Worm (Caenorhabditis elegans) whole organism, L1 larva: ENCODE measurements around the gene T22B2.2.
A peak's percentile ranks its signal among the peaks of the same experiment; 100 is the strongest.

Experiments used
- C16A3.4 ChIP-seq: fragments of 150-350 bp; optimal IDR thresholded peaks from 2 replicates; lab custom pipeline; 2014; ENCODE audit warnings: missing biosample characterization, missing genetic modification characterization
- C34B4.2 ChIP-seq: sonication (generic microtip); optimal IDR thresholded peaks from 2 replicates; lab custom pipeline; 2017; ENCODE audit warnings: mild to moderate bottlenecking, missing genetic modification characterization, missing compliant biosample characterization
- F16B12.6 ChIP-seq: fragments of 150-350 bp; optimal IDR thresholded peaks from 2 replicates; lab custom pipeline; 2014; ENCODE audit warnings: missing biosample characterization, missing genetic modification characterization
- Y116A8C.19 ChIP-seq: sonication (generic microtip); optimal IDR thresholded peaks from 2 replicates; lab custom pipeline; 2016; ENCODE audit warnings: missing compliant biosample characterization, missing genetic modification characterization, borderline replicate concordance
- alr-1 ChIP-seq: fragments of 200-800 bp; sonication (Bioruptor generic); optimal IDR thresholded peaks from 2 replicates; lab custom pipeline; 2018; ENCODE audit warnings: borderline replicate concordance, mild to moderate bottlenecking, missing genetic modification characterization, missing compliant biosample characterization
- blmp-1 ChIP-seq: fragments of 150-350 bp; optimal IDR thresholded peaks from 2 replicates; lab custom pipeline; 2014; ENCODE audit warnings: missing biosample characterization, missing genetic modification characterization
- ceh-63 ChIP-seq: fragments of 200-800 bp; sonication (Bioruptor generic); optimal IDR thresholded peaks from 2 replicates; lab custom pipeline; 2018; ENCODE audit warnings: mild to moderate bottlenecking, missing genetic modification characterization, missing compliant biosample characterization
- ceh-82 ChIP-seq, 3 experiments: fragments of 150-350 bp in 1 of 3; sonication (generic microtip) in 2 of 3; optimal IDR thresholded peaks; 2 replicates each; lab custom pipeline; 2014 to 2017; ENCODE audit warnings: missing biosample characterization in 3 of 3, missing genetic modification characterization in 3 of 3
- ces-1 ChIP-seq: fragments of 150-350 bp; optimal IDR thresholded peaks from 2 replicates; lab custom pipeline; 2014; ENCODE audit warnings: missing biosample characterization, missing genetic modification reagents, missing genetic modification characterization
- dpl-1 ChIP-seq, 3 experiments: fragments of 150-350 bp in 2 of 3; sonication (generic microtip) in 1 of 3; optimal IDR thresholded peaks; 2 replicates each; lab custom pipeline; 2014 to 2017; ENCODE audit warnings: missing biosample characterization in 3 of 3, missing genetic modification characterization in 3 of 3, missing genetic modification reagents in 3 of 3
- dsc-1 ChIP-seq: sonication (generic microtip); optimal IDR thresholded peaks from 2 replicates; lab custom pipeline; 2016; ENCODE audit warnings: mild to moderate bottlenecking, missing genetic modification characterization, missing compliant biosample characterization
- elt-2 ChIP-seq: sonication (generic microtip); optimal IDR thresholded peaks from 2 replicates; lab custom pipeline; 2016; ENCODE audit warnings: missing genetic modification characterization, mild to moderate bottlenecking, inconsistent platforms, missing compliant biosample characterization, missing genetic modification reagents
- fkh-10 ChIP-seq: sonication (generic microtip); optimal IDR thresholded peaks from 2 replicates; lab custom pipeline; 2017; ENCODE audit warnings: missing biosample characterization, missing genetic modification reagents, missing genetic modification characterization
- fkh-4 ChIP-seq: sonication (generic microtip); optimal IDR thresholded peaks from 2 replicates; lab custom pipeline; 2016; ENCODE audit warnings: missing compliant biosample characterization, missing genetic modification characterization, borderline replicate concordance
- fkh-8 ChIP-seq: sonication (generic microtip); optimal IDR thresholded peaks from 2 replicates; lab custom pipeline; 2016; ENCODE audit warnings: mild to moderate bottlenecking, missing genetic modification characterization, missing compliant biosample characterization
- fos-1 ChIP-seq: fragments of 150-350 bp; optimal IDR thresholded peaks from 2 replicates; lab custom pipeline; 2014; ENCODE audit warnings: missing biosample characterization, missing genetic modification characterization
- lin-14 ChIP-seq: fragments of 200-800 bp; sonication (Bioruptor generic); optimal IDR thresholded peaks from 2 replicates; lab custom pipeline; 2018; ENCODE audit warnings: mild to moderate bottlenecking, missing genetic modification characterization, moderate library complexity, missing compliant biosample characterization
- lin-15B ChIP-seq: fragments of 150-350 bp; sonication (generic microtip); optimal IDR thresholded peaks from 3 replicates; lab custom pipeline; 2014; ENCODE audit warnings: missing biosample characterization, missing genetic modification characterization
- lin-35 ChIP-seq, 2 experiments: fragments of 150-350 bp; optimal IDR thresholded peaks; 2 replicates each; lab custom pipeline; 2014; ENCODE audit warnings: missing biosample characterization in 2 of 2, missing genetic modification characterization in 2 of 2, missing genetic modification reagents in 2 of 2
- lin-39 ChIP-seq: fragments of 150-350 bp; optimal IDR thresholded peaks from 2 replicates; lab custom pipeline; 2014; ENCODE audit warnings: missing biosample characterization, missing genetic modification reagents, missing genetic modification characterization
- mab-9 ChIP-seq: fragments of 200-800 bp; sonication (Bioruptor generic); IDR thresholded peaks from 2 replicates; pipeline ENCODE4 v1.3.6; 2022; ENCODE audit warnings: missing genetic modification reagents, missing genetic modification characterization, missing compliant biosample characterization
- mdl-1 ChIP-seq, 2 experiments: fragments of 150-350 bp; optimal IDR thresholded peaks; 2 replicates each; lab custom pipeline; 2014 to 2017; ENCODE audit warnings: missing biosample characterization in 2 of 2, missing genetic modification characterization in 2 of 2, inconsistent platforms in 1 of 2
- mef-2 ChIP-seq: fragments of 150-350 bp; optimal IDR thresholded peaks from 2 replicates; lab custom pipeline; 2014; ENCODE audit warnings: missing biosample characterization, missing genetic modification characterization
- mep-1 ChIP-seq: fragments of 150-350 bp; optimal IDR thresholded peaks from 2 replicates; lab custom pipeline; 2014; ENCODE audit warnings: missing biosample characterization, missing genetic modification characterization
- nhr-12 ChIP-seq: sonication (generic microtip); optimal IDR thresholded peaks from 2 replicates; lab custom pipeline; 2017; ENCODE audit warnings: missing biosample characterization, missing genetic modification characterization
- nhr-20 ChIP-seq: sonication (generic microtip); optimal IDR thresholded peaks from 2 replicates; lab custom pipeline; 2016; ENCODE audit warnings: mild to moderate bottlenecking, missing genetic modification characterization, missing compliant biosample characterization
- nhr-237 ChIP-seq: fragments of 150-350 bp; optimal IDR thresholded peaks from 2 replicates; lab custom pipeline; 2014; ENCODE audit warnings: missing biosample characterization, missing genetic modification characterization
- nhr-47 ChIP-seq: sonication (generic microtip); optimal IDR thresholded peaks from 2 replicates; lab custom pipeline; 2016; ENCODE audit warnings: mild to moderate bottlenecking, missing genetic modification characterization, moderate library complexity, missing compliant biosample characterization
- nhr-71 ChIP-seq: sonication (generic microtip); optimal IDR thresholded peaks from 2 replicates; lab custom pipeline; 2016; ENCODE audit warnings: mild to moderate bottlenecking, missing genetic modification characterization, moderate library complexity, missing compliant biosample characterization
- nhr-76 ChIP-seq: sonication (generic microtip); optimal IDR thresholded peaks from 2 replicates; lab custom pipeline; 2017; ENCODE audit warnings: missing biosample characterization, missing genetic modification characterization
- nhr-90 ChIP-seq: sonication (generic microtip); optimal IDR thresholded peaks from 2 replicates; lab custom pipeline; 2016; ENCODE audit warnings: mild to moderate bottlenecking, missing genetic modification characterization, missing compliant biosample characterization; ENCODE audit not compliant: poor library complexity
- rnt-1 ChIP-seq: sonication (generic microtip); optimal IDR thresholded peaks from 2 replicates; lab custom pipeline; 2016; ENCODE audit warnings: mild to moderate bottlenecking, missing genetic modification characterization, moderate library complexity, missing compliant biosample characterization
- skn-1 ChIP-seq: fragments of 150-350 bp; optimal IDR thresholded peaks from 2 replicates; lab custom pipeline; 2014; ENCODE audit warnings: missing biosample characterization, missing genetic modification characterization
- snpc-4 ChIP-seq: fragments of 150-350 bp; optimal IDR thresholded peaks from 2 replicates; lab custom pipeline; 2014; ENCODE audit warnings: missing biosample characterization, missing genetic modification characterization
- snu-23 ChIP-seq: sonication (generic microtip); optimal IDR thresholded peaks from 2 replicates; lab custom pipeline; 2016; ENCODE audit warnings: missing genetic modification characterization, missing compliant biosample characterization
- sptf-1 ChIP-seq: fragments of 150-350 bp; optimal IDR thresholded peaks from 2 replicates; lab custom pipeline; 2014; ENCODE audit warnings: missing biosample characterization, missing genetic modification characterization
- sup-37 ChIP-seq: fragments of 200-800 bp; sonication (Bioruptor generic); optimal IDR thresholded peaks from 2 replicates; lab custom pipeline; 2018; ENCODE audit warnings: mild to moderate bottlenecking, missing genetic modification characterization, missing compliant biosample characterization
- swsn-7 ChIP-seq: sonication (generic microtip); optimal IDR thresholded peaks from 2 replicates; lab custom pipeline; 2016; ENCODE audit warnings: missing genetic modification characterization, missing compliant biosample characterization
- tbx-2 ChIP-seq: sonication (generic microtip); optimal IDR thresholded peaks from 2 replicates; lab custom pipeline; 2016; ENCODE audit warnings: missing genetic modification characterization, missing compliant biosample characterization
- tlp-1 ChIP-seq: fragments of 150-350 bp; optimal IDR thresholded peaks from 2 replicates; lab custom pipeline; 2014; ENCODE audit warnings: missing biosample characterization, missing genetic modification characterization
- unc-130 ChIP-seq: fragments of 150-350 bp; optimal IDR thresholded peaks from 2 replicates; lab custom pipeline; 2017; ENCODE audit warnings: missing biosample characterization, missing genetic modification characterization, inconsistent platforms
- unc-30 ChIP-seq: sonication (generic microtip); optimal IDR thresholded peaks from 2 replicates; lab custom pipeline; 2017; ENCODE audit warnings: missing biosample characterization, missing genetic modification characterization
- unc-62 ChIP-seq: fragments of 150-350 bp; optimal IDR thresholded peaks from 2 replicates; lab custom pipeline; 2014; ENCODE audit warnings: missing biosample characterization, missing genetic modification reagents, missing genetic modification characterization
- vab-15 ChIP-seq: sonication (generic microtip); optimal IDR thresholded peaks from 2 replicates; lab custom pipeline; 2017; ENCODE audit warnings: missing genotype, mild to moderate bottlenecking, missing genetic modification characterization, missing compliant biosample characterization
- zag-1 ChIP-seq: fragments of 150-350 bp; optimal IDR thresholded peaks from 2 replicates; lab custom pipeline; 2014; ENCODE audit warnings: missing biosample characterization, missing genetic modification characterization
- ztf-11 ChIP-seq, 2 experiments: sonication (generic microtip); optimal IDR thresholded peaks; 2 replicates each; lab custom pipeline; 2016 to 2017; ENCODE audit warnings: missing genetic modification characterization in 2 of 2, missing biosample characterization in 1 of 2, missing compliant biosample characterization in 1 of 2
- ztf-4 ChIP-seq: fragments of 150-350 bp; optimal IDR thresholded peaks from 2 replicates; lab custom pipeline; 2014; ENCODE audit warnings: missing biosample characterization, missing genetic modification characterization

Gene T22B2.2

ce11 chrX:3944073-3944472 is 23.9 kb downstream of the T22B2.2 start (continued):
- TF ChIP-seq dpl-1 (GFP tag; optimal IDR thresholded peaks at IDR 0.05; lab: Kevin White, UChicago) (no peak), dsc-1 (tag; lab: Kevin White, UChicago) (peak; percentile 43), fkh-8 (tag; lab: Kevin White, UChicago) (peak; percentile 50)
- TF ChIP-seq, all 84 proteins: peak for 10

ce11 chrX:3944961-3945587 is 24.9 kb downstream of the T22B2.2 start:
- no peak for TF ChIP-seq nhr-20 (tag; lab: Kevin White, UChicago)
- peak; percentile 50 for TF ChIP-seq nhr-47 (tag; lab: Kevin White, UChicago)
- TF ChIP-seq fkh-4 (tag; lab: Kevin White, UChicago) = peak; percentile 31
- peak; percentile 97 for TF ChIP-seq dsc-1 (tag; lab: Kevin White, UChicago)
- TF ChIP-seq tlp-1 = no peak
- TF ChIP-seq nhr-71 = peak; percentile 63
- peak; percentile 65 for TF ChIP-seq lin-14 (GFP tag; lab: Kevin White, UChicago)
- peak; percentile 75 for TF ChIP-seq fkh-8 (tag; lab: Kevin White, UChicago)
- no peak for TF ChIP-seq lin-39 (tag; lab: Kevin White, UChicago)
- peak; percentile 18 for TF ChIP-seq fkh-10 (GFP tag; lab: Kevin White, UChicago)
- TF ChIP-seq mef-2 = peak; percentile 40
- TF ChIP-seq swsn-7 = peak; percentile 11

- TF ChIP-seq ceh-63 = no peak
- peak; percentile 48 for TF ChIP-seq nhr-47 (tag; lab: Kevin White, UChicago)
- peak; percentile 63 for TF ChIP-seq fkh-8 (tag; lab: Kevin White, UChicago)
- TF ChIP-seq alr-1 = no peak
- peak; percentile 12 for TF ChIP-seq sup-37 (GFP tag; lab: Kevin White, UChicago)
- no peak for TF ChIP-seq unc-30 (tag; lab: Kevin White, UChicago)
- TF ChIP-seq nhr-12 = no peak
- no peak for TF ChIP-seq mef-2
- TF ChIP-seq blmp-1 (tag; lab: Kevin White, UChicago) = no peak
- no peak for TF ChIP-seq zag-1 (tag; lab: Kevin White, UChicago)
- no peak for TF ChIP-seq tlp-1
- peak; percentile 59 for TF ChIP-seq tbx-2 (tag; lab: Kevin White, UChicago)
- TF ChIP-seq F16B12.6 = no peak
- TF ChIP-seq unc-130 (tag; lab: Kevin White, UChicago) = no peak
- peak; percentile 19 for TF ChIP-seq elt-2
- 0 out of 2 replicates have a peak, but pooled peaks have one; percentile 25 for TF ChIP-seq mab-9
- peak in 1 of 2 experiments; percentile 45 for TF ChIP-seq ztf-11 (tag; optimal IDR thresholded peaks at IDR 0.05; lab: Kevin White, UChicago)
- TF ChIP-seq nhr-90 (tag; lab: Kevin White, UChicago) = no peak
- no peak for TF ChIP-seq ces-1 (GFP tag; lab: Kevin White, UChicago)
- no peak for TF ChIP-seq fos-1 (tag; lab: Kevin White, UChicago)
- peak; percentile 15 for TF ChIP-seq skn-1 (tag; lab: Kevin White, UChicago)
- TF ChIP-seq ceh-82 (tag; optimal IDR thresholded peaks at IDR 0.05; lab: Kevin White, UChicago) = peak; percentile 3 to 67 (median 43)
- TF ChIP-seq sptf-1 = no peak
- TF ChIP-seq unc-62 (GFP tag; lab: Kevin White, UChicago) = no peak
- TF ChIP-seq snu-23 (GFP tag; lab: Kevin White, UChicago) = peak; percentile 57
- TF ChIP-seq lin-35 (GFP tag; optimal IDR thresholded peaks at IDR 0.05; lab: Kevin White, UChicago) = peak in 1 of 2 experiments; percentile 26
- TF ChIP-seq lin-14 (GFP tag; lab: Kevin White, UChicago) = peak; percentile 84
- no peak for TF ChIP-seq Y116A8C.19 (tag; lab: Kevin White, UChicago)
- no peak for TF ChIP-seq vab-15 (tag; lab: Kevin White, UChicago)
- no peak for TF ChIP-seq nhr-237 (tag; lab: Kevin White, UChicago)
- no peak for TF ChIP-seq ztf-4 (tag; lab: Kevin White, UChicago)
- peak; percentile 67 for TF ChIP-seq rnt-1 (tag; lab: Kevin White, UChicago)
- TF ChIP-seq nhr-76 (tag; lab: Kevin White, UChicago) = no peak
- peak; percentile 14 for TF ChIP-seq mep-1 (tag; lab: Kevin White, UChicago)
- TF ChIP-seq C16A3.4 (tag; lab: Kevin White, UChicago) = peak; percentile 23
- TF ChIP-seq snpc-4 (tag; lab: Kevin White, UChicago) = no peak
- TF ChIP-seq mdl-1 (tag; optimal IDR thresholded peaks at IDR 0.05; lab: Kevin White, UChicago) = peak in 1 of 2 experiments; percentile 67
- TF ChIP-seq C34B4.2 (tag; lab: Kevin White, UChicago) = no peak
- no peak for TF ChIP-seq lin-15B (tag; lab: Kevin White, UChicago)
- peak; percentile 9 for TF ChIP-seq fkh-10 (GFP tag; lab: Kevin White, UChicago)
Measured at ce11 chrX:3945681-3946080, 25.5 kb downstream of the T22B2.2 start.
